Fruit fly (Drosophila melanogaster): ENCODE results near the gene Nufip.

Nufip gene

dm6 chr3L:18756293-18756887 is 8.2 kb upstream of the Nufip start (continued):
- no peak for TF ChIP-seq CG12071 (GFP tag; optimal IDR thresholded peaks at IDR 0.05)
- no peak for TF ChIP-seq CG10959 (GFP tag; IDR thresholded peaks at IDR 0.05)
- no peak for TF ChIP-seq CG15011 (GFP tag; optimal IDR thresholded peaks at IDR 0.05)
- peak; percentile 59 for TF ChIP-seq CG1529 (GFP tag; optimal IDR thresholded peaks at IDR 0.05)
- TF ChIP-seq CG11504 (tag; optimal IDR thresholded peaks at IDR 0.05): peak; percentile 85
- TF ChIP-seq mld (GFP tag; IDR thresholded peaks at IDR 0.05; ENCODE audit: partially characterized antibody): no peak
- TF ChIP-seq CG14014 (GFP tag; IDR thresholded peaks at IDR 0.05): peak; percentile 20; the same call in 1 of the 2 replicates
- TF ChIP-seq row (GFP tag; IDR thresholded peaks at IDR 0.05): peak; percentile 47; the same call in 2 of the 3 replicates
- no peak for TF ChIP-seq otp (GFP tag; IDR thresholded peaks at IDR 0.05)
- TF ChIP-seq Adf1 (GFP tag; IDR thresholded peaks at IDR 0.05): no peak
- peak; percentile 58 for TF ChIP-seq tgo (GFP tag; IDR thresholded peaks at IDR 0.05)
- TF ChIP-seq Hand (GFP tag; optimal IDR thresholded peaks at IDR 0.05): no peak
- TF ChIP-seq GATAe (GFP tag; conservative IDR thresholded peaks at IDR 0.05): no peak
- TF ChIP-seq CG11560 (tag; IDR thresholded peaks at IDR 0.05): no peak

- peak; percentile 53 for TF ChIP-seq sd (tag; optimal IDR thresholded peaks at IDR 0.05)
- no peak for TF ChIP-seq Ada2b (GFP tag; IDR thresholded peaks at IDR 0.05)
- peak in 1 of 2 experiments; percentile 38 for TF ChIP-seq Eip74EF (GFP tag; optimal IDR thresholded peaks at IDR 0.05)
- no peak for TF ChIP-seq CG9932 (GFP tag; IDR thresholded peaks at IDR 0.05)
- no peak for TF ChIP-seq CG9727 (GFP tag; optimal IDR thresholded peaks at IDR 0.05)
- TF ChIP-seq wdn (GFP tag; IDR thresholded peaks at IDR 0.05): no peak
- peak; percentile 18 for TF ChIP-seq CG17912 (GFP tag; optimal IDR thresholded peaks at IDR 0.05)
- TF ChIP-seq Adf1 (GFP tag; IDR thresholded peaks at IDR 0.05): peak; percentile 81
- no peak for TF ChIP-seq odd (GFP tag; optimal IDR thresholded peaks at IDR 0.05)
- TF ChIP-seq btn (GFP tag; optimal IDR thresholded peaks at IDR 0.05): no peak
- TF ChIP-seq Trl (optimal IDR thresholded peaks at IDR 0.05): peak; percentile 71 to 80
- no peak for TF ChIP-seq Trl (GFP tag; optimal IDR thresholded peaks at IDR 0.05)
- TF ChIP-seq sna (GFP tag; IDR thresholded peaks at IDR 0.05; ENCODE audit: partially characterized antibody): peak; percentile 51
- TF ChIP-seq sob (GFP tag; IDR thresholded peaks at IDR 0.05): peak; percentile 33; the same call in 1 of the 2 replicates
- TF ChIP-seq tgo (GFP tag; IDR thresholded peaks at IDR 0.05): no peak
- no peak for TF ChIP-seq hkb (optimal IDR thresholded peaks at IDR 0.05)
- peak; percentile 28; the same call in 1 of the 2 replicates for TF ChIP-seq hkb (GFP tag; IDR thresholded peaks at IDR 0.05)
- peak; percentile 70 for TF ChIP-seq kni (GFP tag; optimal IDR thresholded peaks at IDR 0.05)
- TF ChIP-seq CG43689 (GFP tag; IDR thresholded peaks at IDR 0.05): no peak
- TF ChIP-seq wek (GFP tag; optimal IDR thresholded peaks at IDR 0.05): no peak
- TF ChIP-seq ap (GFP tag; IDR thresholded peaks at IDR 0.05): no peak
- TF ChIP-seq CG5180 (GFP tag; optimal IDR thresholded peaks at IDR 0.05): peak; percentile 1
- TF ChIP-seq gce (GFP tag; IDR thresholded peaks at IDR 0.05): no peak
- TF ChIP-seq CG33557 (GFP tag; optimal IDR thresholded peaks at IDR 0.05): peak; percentile 41
- peak in 1 of 2 experiments; percentile 0 for TF ChIP-seq bsh (GFP tag; optimal IDR thresholded peaks at IDR 0.05)
- TF ChIP-seq CG4404 (GFP tag; IDR thresholded peaks at IDR 0.05): no peak
- TF ChIP-seq CG7928 (GFP tag; optimal IDR thresholded peaks at IDR 0.05): no peak
- TF ChIP-seq CG13894 (tag; optimal IDR thresholded peaks at IDR 0.05): peak; percentile 51
- no peak for TF ChIP-seq CG4730 (GFP tag; IDR thresholded peaks at IDR 0.05)
- peak; percentile 23; the same call in 1 of the 2 replicates for TF ChIP-seq onecut (GFP tag; IDR thresholded peaks at IDR 0.05)
- peak; percentile 63 for TF ChIP-seq cg (GFP tag; optimal IDR thresholded peaks at IDR 0.05)
- peak; percentile 41; the same call in 1 of the 2 replicates for TF ChIP-seq bbx (GFP tag; IDR thresholded peaks at IDR 0.05; ENCODE audit: partially characterized antibody)
- 0 out of 2 replicates have a peak, but pooled peaks have one; percentile 3 for TF ChIP-seq Ravus (GFP tag; IDR thresholded peaks at IDR 0.05)
- TF ChIP-seq CG6254 (GFP tag; optimal IDR thresholded peaks at IDR 0.05): peak; percentile 16
- TF ChIP-seq prd (optimal IDR thresholded peaks at IDR 0.05): no peak
- no peak for TF ChIP-seq prd (GFP tag; IDR thresholded peaks at IDR 0.05)
- no peak for TF ChIP-seq amos (GFP tag; IDR thresholded peaks at IDR 0.05; ENCODE audit: partially characterized antibody)
These were observed 5.7 kb upstream of the Nufip start for dm6 chr3L:18753827-18754226.

Data from whole organism, embryonic.